Fruit fly (Drosophila melanogaster): Measurements from ENCODE around the gene CG1428.

DNA sequence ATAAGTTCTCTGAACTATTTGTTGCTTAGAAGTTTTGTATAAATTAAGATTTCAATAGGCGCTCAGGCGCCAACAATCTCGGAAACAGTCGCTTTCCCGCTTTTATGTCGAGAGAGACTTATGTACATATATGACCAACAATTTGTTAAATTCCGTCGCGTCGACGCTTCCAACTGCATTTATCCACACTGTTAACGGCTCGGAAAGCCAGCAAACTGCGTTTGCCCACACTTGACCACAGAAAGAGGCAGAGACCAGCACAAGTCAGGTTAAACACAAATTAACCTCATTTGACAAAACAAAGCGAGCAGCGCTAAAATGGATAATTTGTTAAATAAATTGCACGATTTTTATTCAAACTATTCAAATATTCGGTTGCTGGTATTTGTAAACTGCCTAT is 950 bp upstream of the CG1428 start:
- TF ChIP-seq CG7101 (tag; optimal IDR thresholded peaks at IDR 0.05), result no peak
- TF ChIP-seq tj (GFP tag; optimal IDR thresholded peaks at IDR 0.05), result no peak
- no peak for TF ChIP-seq Clk (GFP tag; optimal IDR thresholded peaks at IDR 0.05)
- no peak for TF ChIP-seq CG1620 (GFP tag; optimal IDR thresholded peaks at IDR 0.05)
- TF ChIP-seq pad (GFP tag; optimal IDR thresholded peaks at IDR 0.05), result no peak
- TF ChIP-seq CG7045 (GFP tag; optimal IDR thresholded peaks at IDR 0.05), result no peak
- no peak for TF ChIP-seq CG11617 (GFP tag; optimal IDR thresholded peaks at IDR 0.05)
- no peak for TF ChIP-seq toe (GFP tag; optimal IDR thresholded peaks at IDR 0.05)
- no peak for TF ChIP-seq CG33017 (tag; optimal IDR thresholded peaks at IDR 0.05)
